Fruit fly (Drosophila melanogaster) whole organism, embryonic: ENCODE data around the gene CG31882.

Experiments used
- CG10209 ChIP-seq: fragments of 200-800 bp; sonication (Bioruptor generic); optimal IDR thresholded peaks from 3 replicates; lab custom pipeline; 2017; ENCODE audit warnings: missing biosample characterization, mild to moderate bottlenecking, missing genetic modification characterization, missing genetic modification reagents
- CG10431 ChIP-seq: fragments of 200-800 bp; sonication (Bioruptor generic); optimal IDR thresholded peaks from 3 replicates; lab custom pipeline; 2018; ENCODE audit warnings: missing biosample characterization, mild to moderate bottlenecking, missing genetic modification characterization
- CG10654 ChIP-seq: fragments of 200-800 bp; sonication (Bioruptor generic); optimal IDR thresholded peaks from 2 replicates; lab custom pipeline; 2016; ENCODE audit warnings: missing biosample characterization, missing genetic modification characterization
- CG11560 ChIP-seq: fragments of 200-800 bp; sonication (Bioruptor generic); IDR thresholded peaks from 3 replicates; pipeline ENCODE4 v1.3.6; 2022; ENCODE audit warnings: missing biosample characterization, missing genetic modification characterization
- CG11696 ChIP-seq: fragments of 200-800 bp; sonication (Bioruptor generic); IDR thresholded peaks from 2 replicates; pipeline ENCODE4 v1.3.6; 2022; ENCODE audit warnings: missing biosample characterization, missing genetic modification characterization
- CG12071 ChIP-seq: fragments of 200-800 bp; sonication (Bioruptor generic); optimal IDR thresholded peaks from 3 replicates; lab custom pipeline; 2018; ENCODE audit warnings: missing biosample characterization, mild to moderate bottlenecking, missing genetic modification characterization
- CG13123 ChIP-seq: fragments of 200-800 bp; sonication (Bioruptor generic); optimal IDR thresholded peaks from 2 replicates; lab custom pipeline; 2016; ENCODE audit warnings: missing biosample characterization, missing genetic modification characterization
- CG1529 ChIP-seq: fragments of 200-800 bp; sonication (Bioruptor generic); optimal IDR thresholded peaks from 3 replicates; lab custom pipeline; 2018; ENCODE audit warnings: missing biosample characterization, missing genetic modification characterization
- CG15514 ChIP-seq: fragments of 200-800 bp; sonication (Bioruptor generic); optimal IDR thresholded peaks from 3 replicates; lab custom pipeline; 2017; ENCODE audit warnings: missing biosample characterization, missing genetic modification characterization, mild to moderate bottlenecking, moderate library complexity, missing genetic modification reagents
- CG16813 ChIP-seq: fragments of 200-800 bp; sonication (Bioruptor generic); IDR thresholded peaks from 3 replicates; pipeline ENCODE4 v1.3.6; 2022; ENCODE audit warnings: missing biosample characterization, missing genetic modification characterization; ENCODE audit not compliant: partially characterized antibody
- CG17186 ChIP-seq: fragments of 200-800 bp; sonication (Bioruptor generic); optimal IDR thresholded peaks from 3 replicates; lab custom pipeline; 2017; ENCODE audit warnings: missing biosample characterization, missing genetic modification reagents, missing genetic modification characterization
- CG17912 ChIP-seq: fragments of 200-800 bp; sonication (Bioruptor generic); optimal IDR thresholded peaks from 2 replicates; lab custom pipeline; 2018; ENCODE audit warnings: missing biosample characterization, mild to moderate bottlenecking, missing genetic modification characterization
- CG1832 ChIP-seq: fragments of 200-800 bp; sonication (Bioruptor generic); optimal IDR thresholded peaks from 2 replicates; lab custom pipeline; 2017; ENCODE audit warnings: missing biosample characterization, mild to moderate bottlenecking, missing genetic modification characterization, inconsistent platforms
- CG30431 ChIP-seq: fragments of 200-800 bp; sonication (Bioruptor generic); optimal IDR thresholded peaks from 2 replicates; lab custom pipeline; 2017; ENCODE audit warnings: missing biosample characterization, missing genetic modification characterization
- CG34422 ChIP-seq: fragments of 200-800 bp; sonication (Bioruptor generic); IDR thresholded peaks from 3 replicates; pipeline ENCODE4 v1.3.6; 2022; ENCODE audit warnings: missing biosample characterization, missing genetic modification characterization
- CG3847 ChIP-seq: fragments of 200-800 bp; sonication (Bioruptor generic); IDR thresholded peaks from 2 replicates; pipeline ENCODE4 v1.3.6; 2022; ENCODE audit warnings: missing biosample characterization, missing genetic modification characterization
- CG4360 ChIP-seq: fragments of 200-800 bp; sonication (Bioruptor generic); IDR thresholded peaks from 2 replicates; pipeline ENCODE4 v1.3.6; 2022; ENCODE audit warnings: missing biosample characterization, missing genetic modification characterization
- CG9727 ChIP-seq: fragments of 200-800 bp; sonication (Bioruptor generic); optimal IDR thresholded peaks from 3 replicates; lab custom pipeline; 2017; ENCODE audit warnings: missing biosample characterization, mild to moderate bottlenecking, missing genetic modification characterization
- Camta ChIP-seq: fragments of 200-800 bp; sonication (Bioruptor generic); optimal IDR thresholded peaks from 2 replicates; lab custom pipeline; 2016; ENCODE audit warnings: missing biosample characterization, missing genetic modification characterization
- CoRest ChIP-seq: fragments of 200-800 bp; sonication (Bioruptor generic); optimal IDR thresholded peaks from 3 replicates; lab custom pipeline; 2018; ENCODE audit warnings: missing biosample characterization, mild to moderate bottlenecking, missing genetic modification characterization, moderate library complexity
- Gug ChIP-seq: fragments of 200-800 bp; sonication (Bioruptor generic); IDR thresholded peaks from 4 replicates; pipeline ENCODE4 v1.3.6; 2022; ENCODE audit warnings: missing biosample characterization, missing genetic modification characterization
- Jarid2 ChIP-seq: fragments of 200-800 bp; sonication (Bioruptor generic); optimal IDR thresholded peaks from 3 replicates; lab custom pipeline; 2017; ENCODE audit warnings: mild to moderate bottlenecking, missing biosample characterization, missing genetic modification reagents, missing genetic modification characterization
- Lpt ChIP-seq: fragments of >200 bp; optimal IDR thresholded peaks from 2 replicates; lab custom pipeline; 2018; ENCODE audit warnings: missing biosample characterization, missing genetic modification characterization
- Mes4 ChIP-seq: fragments of 200-800 bp; sonication (Bioruptor generic); optimal IDR thresholded peaks from 2 replicates; lab custom pipeline; 2016; ENCODE audit warnings: missing biosample characterization, missing genetic modification characterization
- Spps ChIP-seq: fragments of 200-800 bp; sonication (Bioruptor generic); optimal IDR thresholded peaks from 2 replicates; lab custom pipeline; 2018; ENCODE audit warnings: missing biosample characterization, mild to moderate bottlenecking, missing genetic modification characterization
- Sry-δ ChIP-seq: fragments of 200-800 bp; sonication (Bioruptor generic); optimal IDR thresholded peaks from 2 replicates; lab custom pipeline; 2016; ENCODE audit warnings: missing biosample characterization, missing genetic modification characterization
- Tbp ChIP-seq: fragments of >200 bp; optimal IDR thresholded peaks from 2 replicates; lab custom pipeline; 2018; ENCODE audit warnings: missing biosample characterization, missing genetic modification characterization
- Trl ChIP-seq, 3 experiments: fragments of >200 bp in 2 of 3; fragments of 200-800 bp in 1 of 3; sonication (Bioruptor generic) in 1 of 3; optimal IDR thresholded peaks; 2 replicates in 1 of 3; 3 replicates in 2 of 3; lab custom pipeline; 2016 to 2017; ENCODE audit warnings: missing biosample characterization in 1 of 3, missing genetic modification characterization in 1 of 3
- Usf ChIP-seq: fragments of 200-800 bp; sonication (Bioruptor generic); optimal IDR thresholded peaks from 2 replicates; lab custom pipeline; 2017; ENCODE audit warnings: missing genotype, missing biosample characterization, missing genetic modification characterization
- amos ChIP-seq: fragments of 200-800 bp; sonication (Bioruptor generic); IDR thresholded peaks from 2 replicates; pipeline ENCODE4 v1.3.6; 2022; ENCODE audit warnings: missing biosample characterization, missing genetic modification characterization; ENCODE audit not compliant: partially characterized antibody
- ato ChIP-seq: fragments of 200-800 bp; sonication (Bioruptor generic); IDR thresholded peaks from 2 replicates; pipeline ENCODE4 v1.3.6; 2022; ENCODE audit warnings: missing biosample characterization, missing genetic modification characterization; ENCODE audit not compliant: partially characterized antibody
- chm ChIP-seq: fragments of 200-800 bp; sonication (Bioruptor generic); IDR thresholded peaks from 2 replicates; pipeline ENCODE4 v1.3.6; 2022; ENCODE audit warnings: missing biosample characterization, missing genetic modification characterization
- crp ChIP-seq, 2 experiments: fragments of 200-800 bp; sonication (Bioruptor generic); optimal IDR thresholded peaks; 2 replicates in 1 of 2; 3 replicates in 1 of 2; lab custom pipeline; 2017; ENCODE audit warnings: missing biosample characterization in 2 of 2, missing genetic modification characterization in 2 of 2, mild to moderate bottlenecking in 1 of 2, moderate library complexity in 1 of 2
- dmrt11E ChIP-seq: fragments of 200-800 bp; sonication (Bioruptor generic); optimal IDR thresholded peaks from 3 replicates; lab custom pipeline; 2018; ENCODE audit warnings: missing biosample characterization, mild to moderate bottlenecking, missing genetic modification characterization, moderate library complexity
- emc ChIP-seq: fragments of 200-800 bp; sonication (Bioruptor generic); optimal IDR thresholded peaks from 2 replicates; lab custom pipeline; 2016; ENCODE audit warnings: missing biosample characterization, missing genetic modification characterization
- esg ChIP-seq: fragments of 200-800 bp; sonication (Bioruptor generic); conservative IDR thresholded peaks from 2 replicates; pipeline ENCODE4 v1.3.6; 2022; ENCODE audit warnings: missing biosample characterization, missing genetic modification characterization
- grau ChIP-seq: fragments of 200-800 bp; optimal IDR thresholded peaks from 3 replicates; lab custom pipeline; 2019; ENCODE audit warnings: missing biosample characterization, mild to moderate bottlenecking, missing genetic modification characterization, moderate library complexity
- hth ChIP-seq: fragments of >200 bp; optimal IDR thresholded peaks from 2 replicates; lab custom pipeline; 2017; ENCODE audit warnings: inconsistent platforms
- inv ChIP-seq: fragments of 200-800 bp; sonication (Bioruptor generic); IDR thresholded peaks from 2 replicates; pipeline ENCODE4 v1.3.6; 2022; ENCODE audit warnings: missing biosample characterization, missing genetic modification characterization; ENCODE audit not compliant: partially characterized antibody
- ken ChIP-seq: fragments of 200-800 bp; sonication (Bioruptor generic); IDR thresholded peaks from 3 replicates; pipeline ENCODE4 v1.3.6; 2022; ENCODE audit warnings: missing biosample characterization, missing genetic modification characterization
- knrl ChIP-seq: fragments of 200-800 bp; sonication (Bioruptor generic); IDR thresholded peaks from 3 replicates; pipeline ENCODE4 v1.3.6; 2022; ENCODE audit warnings: missing biosample characterization, missing genetic modification characterization; ENCODE audit not compliant: partially characterized antibody
- lilli ChIP-seq: fragments of 200-800 bp; sonication (Bioruptor generic); optimal IDR thresholded peaks from 3 replicates; lab custom pipeline; 2016; ENCODE audit warnings: missing biosample characterization, missing genetic modification characterization
- lov ChIP-seq, 2 experiments: fragments of 200-800 bp in 1 of 2; fragments of >200 bp in 1 of 2; sonication (Bioruptor generic) in 1 of 2; IDR thresholded peaks in 1 of 2; optimal IDR thresholded peaks in 1 of 2; 2 replicates in 1 of 2; 3 replicates in 1 of 2; pipeline versions ENCODE4 v1.3.6 to Lab custom; 2017 to 2022; ENCODE audit warnings: missing biosample characterization in 1 of 2, missing genetic modification characterization in 1 of 2
- onecut ChIP-seq: fragments of 200-800 bp; sonication (Bioruptor generic); IDR thresholded peaks from 2 replicates; pipeline ENCODE4 v1.3.6; 2022; ENCODE audit warnings: missing biosample characterization, missing genetic modification characterization
- pb ChIP-seq: fragments of 200-800 bp; sonication (Bioruptor generic); optimal IDR thresholded peaks from 3 replicates; lab custom pipeline; 2016; ENCODE audit warnings: missing biosample characterization, missing genetic modification characterization
- repo ChIP-seq: fragments of 200-800 bp; sonication (Bioruptor generic); optimal IDR thresholded peaks from 2 replicates; lab custom pipeline; 2016; ENCODE audit warnings: missing biosample characterization, missing genetic modification characterization
- sna ChIP-seq: fragments of 200-800 bp; sonication (Bioruptor generic); IDR thresholded peaks from 2 replicates; pipeline ENCODE4 v1.3.6; 2022; ENCODE audit warnings: missing biosample characterization, missing genetic modification characterization; ENCODE audit not compliant: partially characterized antibody
- tna ChIP-seq: fragments of 200-800 bp; sonication (Bioruptor generic); IDR thresholded peaks from 2 replicates; pipeline ENCODE4 v1.3.6; 2022; ENCODE audit warnings: missing biosample characterization, missing genetic modification characterization; ENCODE audit not compliant: partially characterized antibody
- z ChIP-seq: fragments of 200-800 bp; sonication (Bioruptor generic); IDR thresholded peaks from 3 replicates; pipeline ENCODE4 v1.3.6; 2022; ENCODE audit warnings: missing biosample characterization, missing genetic modification characterization

Gene CG31882

dm6 chr2L:9594625-9595300 is 30.3 kb downstream of the CG31882 start (continued):
- TF ChIP-seq dmrt11E (tag; lab: Kevin White, UChicago) (peak; percentile 86), Lpt (GFP tag; lab: Kevin White, UChicago) (no peak), Jarid2 (GFP tag; lab: Kevin White, UChicago) (no peak), CG17186 (no peak), CG11560 (no peak), Usf (no peak), lilli (GFP tag; lab: Kevin White, UChicago) (no peak), CG34422 (peak; percentile 51; the same call in 1 of the 3 replicates), CG15514 (no peak), esg (GFP tag; lab: Robert Waterston, UW) (no peak), CG9727 (peak; percentile 77), lov (optimal IDR thresholded peaks at IDR 0.05; lab: Kevin White, UChicago) (no peak), lov (GFP tag; IDR thresholded peaks at IDR 0.05; lab: Robert Waterston, UW) (no peak), CG1832 (GFP tag; lab: Kevin White, UChicago) (no peak), CG10654 (GFP tag; lab: Kevin White, UChicago) (no peak), emc (GFP tag; lab: Kevin White, UChicago) (no peak), CG10209 (GFP tag; lab: Kevin White, UChicago) (peak; percentile 44), pb (GFP tag; lab: Kevin White, UChicago) (no peak), CG1529 (peak; percentile 5), CG16813 (no peak), sna (GFP tag; lab: Robert Waterston, UW) (no peak), Mes4 (GFP tag; lab: Kevin White, UChicago) (no peak), crp (GFP tag; optimal IDR thresholded peaks at IDR 0.05; lab: Kevin White, UChicago) (no peak), chm (peak; percentile 72; the same call in 1 of the 2 replicates), onecut (GFP tag; lab: Robert Waterston, UW) (no peak), ken (GFP tag; lab: Robert Waterston, UW) (peak; percentile 15; the same call in 1 of the 3 replicates), grau (tag; lab: Kevin White, UChicago) (peak; percentile 46), z (GFP tag; lab: Robert Waterston, UW) (no peak), Spps (tag; lab: Kevin White, UChicago) (peak; percentile 56), tna (GFP tag; lab: Robert Waterston, UW) (no peak), CG13123 (no peak), Trl (optimal IDR thresholded peaks at IDR 0.05; lab: Kevin White, UChicago) (no peak), Trl (GFP tag; optimal IDR thresholded peaks at IDR 0.05; lab: Kevin White, UChicago) (no peak), ato (GFP tag; lab: Robert Waterston, UW) (no peak), Sry-δ (GFP tag; lab: Kevin White, UChicago) (no peak), hth (lab: Kevin White, UChicago) (no peak), Camta (GFP tag; lab: Kevin White, UChicago) (no peak), amos (GFP tag; lab: Robert Waterston, UW) (no peak), CG11696 (GFP tag; lab: Robert Waterston, UW) (no peak), CG4360 (peak; percentile 39; the same call in 1 of the 2 replicates), CG12071 (no peak), Gug (GFP tag; lab: Robert Waterston, UW) (no peak), CoRest (tag; lab: Kevin White, UChicago) (peak; percentile 31), Tbp (GFP tag; lab: Kevin White, UChicago) (no peak), CG30431 (no peak), repo (GFP tag; lab: Kevin White, UChicago) (no peak), inv (GFP tag; lab: Robert Waterston, UW) (no peak), CG10431 (GFP tag; lab: Kevin White, UChicago) (no peak), CG17912 (GFP tag; lab: Kevin White, UChicago) (no peak), CG3847 (no peak; the same call in 1 of the 2 replicates), knrl (no peak)
